Worm (Caenorhabditis elegans) whole organism, L2 larva: Measurements from ENCODE around the gene ZK616.5.

Experiments used
- ama-1 ChIP-seq: fragments of 150-350 bp; optimal IDR thresholded peaks from 2 replicates; lab custom pipeline; 2018; ENCODE audit warnings: inconsistent platforms
- ceh-82 ChIP-seq: fragments of 150-350 bp; optimal IDR thresholded peaks from 2 replicates; lab custom pipeline; 2014; ENCODE audit warnings: missing biosample characterization, missing genetic modification characterization
- egl-27 ChIP-seq: sonication (generic microtip); optimal IDR thresholded peaks from 3 replicates; lab custom pipeline; 2017; ENCODE audit warnings: missing biosample characterization, missing genetic modification reagents, missing genetic modification characterization
- lsy-2 ChIP-seq, 2 experiments: fragments of 150-350 bp in 1 of 2; sonication (generic microtip) in 1 of 2; optimal IDR thresholded peaks; 2 replicates each; lab custom pipeline; 2014 to 2017; ENCODE audit warnings: missing biosample characterization in 2 of 2, missing genetic modification characterization in 2 of 2
- nhr-12 ChIP-seq: fragments of 150-350 bp; optimal IDR thresholded peaks from 2 replicates; lab custom pipeline; 2014; ENCODE audit warnings: missing biosample characterization, missing genetic modification characterization
- nhr-23 ChIP-seq: fragments of 150-350 bp; optimal IDR thresholded peaks from 2 replicates; lab custom pipeline; 2014; ENCODE audit warnings: missing biosample characterization, missing genetic modification reagents, missing genetic modification characterization
- nhr-237 ChIP-seq: fragments of 150-350 bp; optimal IDR thresholded peaks from 2 replicates; lab custom pipeline; 2014; ENCODE audit warnings: missing biosample characterization, missing genetic modification characterization
- unc-39 ChIP-seq: fragments of 150-350 bp; optimal IDR thresholded peaks from 2 replicates; lab custom pipeline; 2014; ENCODE audit warnings: missing biosample characterization, missing genetic modification characterization
- zag-1 ChIP-seq: fragments of 150-350 bp; optimal IDR thresholded peaks from 2 replicates; lab custom pipeline; 2014; ENCODE audit warnings: missing biosample characterization, missing genetic modification characterization

ce11 chrIV:5380140-5380539, 11.6 kb upstream of the ZK616.5 start:
- TF ChIP-seq egl-27 (tag; lab: Kevin White, UChicago): no peak
- TF ChIP-seq ceh-82: no peak
- TF ChIP-seq zag-1 (tag; lab: Kevin White, UChicago): no peak
- TF ChIP-seq nhr-12 (tag; lab: Kevin White, UChicago): no peak
- TF ChIP-seq lsy-2 (tag; optimal IDR thresholded peaks at IDR 0.05; lab: Kevin White, UChicago): no peak
- no peak for TF ChIP-seq unc-39 (tag; lab: Kevin White, UChicago)
- no peak for TF ChIP-seq ama-1 (lab: Kevin White, UChicago)
- TF ChIP-seq nhr-23 (tag; lab: Kevin White, UChicago): no peak
- TF ChIP-seq nhr-237 (tag; lab: Kevin White, UChicago): no peak
